Worm (Caenorhabditis elegans): ENCODE results near the gene pho-13.

The pho-13 gene

DNA sequence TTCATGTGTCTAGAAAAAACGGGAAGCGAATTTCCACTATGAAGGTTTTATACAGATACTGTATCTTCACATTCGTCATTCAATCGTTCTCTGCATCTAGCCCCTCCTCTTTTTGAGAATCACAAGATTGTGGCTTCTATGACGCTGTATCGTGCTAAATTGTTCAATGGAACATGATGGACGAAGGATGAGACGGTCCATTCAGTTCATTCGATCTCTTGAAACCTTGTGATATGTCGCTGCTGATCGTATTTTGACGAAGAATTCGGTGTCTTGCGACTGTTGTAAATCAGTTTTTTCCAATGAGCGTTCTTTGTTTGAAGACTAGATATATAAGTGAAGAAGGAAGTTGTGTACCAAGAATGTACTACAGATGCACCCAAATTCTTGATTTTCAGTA, 6.8 kb upstream of the pho-13 start (continued):
- no peak for TF ChIP-seq fos-1 (tag; optimal IDR thresholded peaks at IDR 0.05)
- TF ChIP-seq ceh-90 (tag; optimal IDR thresholded peaks at IDR 0.05), result no peak
- no peak for TF ChIP-seq pag-3 (tag; optimal IDR thresholded peaks at IDR 0.05; ENCODE audit: borderline replicate concordance, insufficient read depth)
- no peak for TF ChIP-seq fkh-8 (tag; optimal IDR thresholded peaks at IDR 0.05)
- TF ChIP-seq fkh-4 (tag; optimal IDR thresholded peaks at IDR 0.05; ENCODE audit: borderline replicate concordance), result no peak
- peak; percentile 36 for TF ChIP-seq irx-1 (tag; optimal IDR thresholded peaks at IDR 0.05)
- no peak for TF ChIP-seq isw-1 (GFP tag; IDR thresholded peaks at IDR 0.05)
- no peak for TF ChIP-seq C04F5.9 (tag; optimal IDR thresholded peaks at IDR 0.05)
- TF ChIP-seq nhr-90 (tag; optimal IDR thresholded peaks at IDR 0.05; ENCODE audit: poor library complexity), result peak; percentile 74
- peak; percentile 93 for TF ChIP-seq nhr-20 (tag; optimal IDR thresholded peaks at IDR 0.05)
- no peak for TF ChIP-seq ztf-4 (tag; optimal IDR thresholded peaks at IDR 0.05)
- TF ChIP-seq nhr-237 (tag; optimal IDR thresholded peaks at IDR 0.05), result no peak
- no peak for TF ChIP-seq pqm-1 (tag; optimal IDR thresholded peaks at IDR 0.05)
- TF ChIP-seq dpl-1 (GFP tag; optimal IDR thresholded peaks at IDR 0.05), result peak; percentile 1 to 24 (median 21)
- peak; percentile 27 for TF ChIP-seq lin-13 (GFP tag; optimal IDR thresholded peaks at IDR 0.05)
- TF ChIP-seq mep-1 (tag; optimal IDR thresholded peaks at IDR 0.05), result peak; percentile 13
- no peak for TF ChIP-seq nhr-12 (tag; optimal IDR thresholded peaks at IDR 0.05)
- no peak for TF ChIP-seq fkh-10 (GFP tag; optimal IDR thresholded peaks at IDR 0.05)
- no peak for TF ChIP-seq mef-2 (tag; optimal IDR thresholded peaks at IDR 0.05)
- no peak for TF ChIP-seq Y116A8C.19 (tag; optimal IDR thresholded peaks at IDR 0.05; ENCODE audit: borderline replicate concordance)
- TF ChIP-seq unc-98 (GFP tag; IDR thresholded peaks at IDR 0.05), result no peak
- peak; percentile 98 for TF ChIP-seq nhr-85 (tag)

DNA sequence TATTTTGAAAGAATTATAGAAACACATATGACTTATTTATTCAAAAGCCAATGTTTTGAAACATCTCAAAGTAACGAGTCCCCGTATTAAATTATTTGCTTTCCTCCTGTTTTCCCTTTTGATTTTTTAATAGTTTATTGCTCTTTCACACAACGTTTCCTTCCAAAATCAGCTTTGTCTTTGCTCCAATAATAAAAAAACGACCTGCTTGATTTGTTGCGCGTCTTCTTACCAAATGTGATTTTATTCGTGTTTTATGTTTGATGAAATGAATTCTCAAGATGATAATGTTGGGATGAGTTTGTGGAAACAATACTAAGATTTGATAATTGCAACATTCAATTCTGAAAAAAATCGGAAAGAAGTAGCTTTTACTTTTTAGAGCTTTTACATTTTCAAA, 5.5 kb upstream of the pho-13 start:
- TF ChIP-seq unc-86 (tag; optimal IDR thresholded peaks at IDR 0.05) (no peak), elt-3 (tag; optimal IDR thresholded peaks at IDR 0.05) (peak in 1 of 6 experiments; percentile 23), efl-1 (optimal IDR thresholded peaks at IDR 0.05) (no peak), efl-1 (GFP tag; optimal IDR thresholded peaks at IDR 0.05 in 1 of 2) (peak in 1 of 2 experiments; percentile 45)

DNA sequence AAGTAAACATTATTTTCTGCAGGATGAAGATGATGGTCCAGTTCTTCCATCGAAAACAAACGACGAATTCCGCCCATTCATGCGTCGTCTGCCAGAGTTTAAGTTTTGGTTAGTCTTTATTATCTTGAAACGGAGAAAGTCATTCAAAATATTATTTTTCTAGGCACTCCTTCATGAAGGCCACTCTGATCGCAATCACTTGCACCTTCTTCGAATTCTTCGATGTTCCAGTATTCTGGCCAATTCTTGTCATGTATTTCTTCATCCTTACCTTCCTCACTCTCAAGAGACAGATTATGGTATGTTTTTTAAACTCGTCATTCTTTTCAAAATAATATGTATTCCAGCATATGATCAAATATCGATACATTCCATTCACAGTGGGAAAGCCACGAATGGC, 5.0 kb upstream of the pho-13 start:
- no peak for TF ChIP-seq F16B12.6 (tag; optimal IDR thresholded peaks at IDR 0.05)
- TF ChIP-seq mep-1 (tag; optimal IDR thresholded peaks at IDR 0.05), result no peak
- peak in 1 of 6 experiments; percentile 42 for TF ChIP-seq elt-3 (tag; optimal IDR thresholded peaks at IDR 0.05)
- no peak for TF ChIP-seq nhr-28 (tag; optimal IDR thresholded peaks at IDR 0.05)
- no peak for TF ChIP-seq egl-13 (tag; optimal IDR thresholded peaks at IDR 0.05)
- TF ChIP-seq lin-13 (GFP tag; optimal IDR thresholded peaks at IDR 0.05), result peak; percentile 9
- TF ChIP-seq ceh-90 (tag; optimal IDR thresholded peaks at IDR 0.05), result no peak
- TF ChIP-seq snpc-4 (tag; optimal IDR thresholded peaks at IDR 0.05), result no peak
- TF ChIP-seq nhr-19 (GFP tag; conservative IDR thresholded peaks at IDR 0.05), result 0 out of 2 replicates have a peak, but pooled peaks have one; percentile 35

DNA sequence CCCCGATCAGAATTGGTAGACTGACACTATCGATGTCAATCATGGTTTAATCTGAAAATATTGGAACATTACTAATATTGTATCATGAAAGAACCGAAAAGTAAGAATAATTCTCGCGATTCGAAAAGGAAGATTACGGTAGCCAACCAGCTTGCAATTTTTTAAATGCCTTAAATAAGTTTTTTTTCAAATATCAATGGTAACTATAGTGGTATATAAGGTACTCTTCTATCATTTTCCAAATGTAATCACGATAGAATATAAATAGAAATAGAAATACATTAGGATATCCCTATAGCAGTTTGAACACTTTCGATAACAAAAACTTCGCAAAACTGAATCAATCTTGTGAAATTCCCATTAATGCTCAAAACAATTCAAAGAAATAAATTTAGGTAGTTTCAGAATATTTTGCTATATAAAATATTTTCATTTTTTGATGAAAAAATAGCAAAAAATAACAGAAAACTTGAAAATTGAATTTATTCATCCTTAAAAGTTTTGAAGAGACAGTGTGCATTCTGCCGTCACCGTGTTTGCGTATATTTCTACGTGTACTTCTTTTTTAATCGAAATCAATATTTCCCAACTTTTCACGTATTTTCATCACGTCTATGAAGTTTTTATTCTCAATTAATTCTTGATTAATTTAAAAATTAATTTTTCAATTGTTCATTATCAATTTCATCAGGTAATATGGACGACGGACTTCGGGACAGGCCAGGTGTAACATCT, 4.0 kb upstream of the pho-13 start, which contains the start of the genes F46C5.9 and rer-1:
F46C5.9 (minus strand) TSS at position 51 of the 735 bp plus-strand sequence.
rer-1 (plus strand) TSS at position 692 of the 735 bp plus-strand sequence.
- TF ChIP-seq tlp-1 (tag; optimal IDR thresholded peaks at IDR 0.05) (no peak), egl-13 (tag; optimal IDR thresholded peaks at IDR 0.05) (no peak), ceh-88 (GFP tag; IDR thresholded peaks at IDR 0.05) (no peak), nhr-237 (tag; optimal IDR thresholded peaks at IDR 0.05) (no peak), mab-9 (GFP tag; IDR thresholded peaks at IDR 0.05) (no peak), zip-4 (GFP tag; optimal IDR thresholded peaks at IDR 0.05) (no peak), xbp-1 (tag; optimal IDR thresholded peaks at IDR 0.05) (peak; percentile 93), dpl-1 (GFP tag; optimal IDR thresholded peaks at IDR 0.05) (peak; percentile 0 to 48 (median 12)), blmp-1 (tag; optimal IDR thresholded peaks at IDR 0.05) (peak; percentile 19), lin-35 (GFP tag; optimal IDR thresholded peaks at IDR 0.05) (peak; percentile 25 to 54), C16A3.4 (tag; optimal IDR thresholded peaks at IDR 0.05) (peak; percentile 25), alr-1 (tag; optimal IDR thresholded peaks at IDR 0.05; ENCODE audit: borderline replicate concordance) (no peak), efl-1 (optimal IDR thresholded peaks at IDR 0.05) (peak; percentile 25 to 47), efl-1 (GFP tag; optimal IDR thresholded peaks at IDR 0.05 in 1 of 2) (peak; percentile 51 to 80), lin-39 (tag; optimal IDR thresholded peaks at IDR 0.05) (no peak), nhr-71 (tag; optimal IDR thresholded peaks at IDR 0.05) (peak; percentile 14), lin-15B (tag; optimal IDR thresholded peaks at IDR 0.05) (no peak), pag-3 (tag; optimal IDR thresholded peaks at IDR 0.05; ENCODE audit: borderline replicate concordance, insufficient read depth) (no peak), nhr-47 (tag; optimal IDR thresholded peaks at IDR 0.05) (peak; percentile 6), elt-3 (tag; optimal IDR thresholded peaks at IDR 0.05) (no peak), vab-15 (tag; optimal IDR thresholded peaks at IDR 0.05) (no peak), hlh-4 (tag; optimal IDR thresholded peaks at IDR 0.05) (no peak), nhr-20 (tag; optimal IDR thresholded peaks at IDR 0.05) (peak; percentile 29)

All from whole organism, L1 larva.